Fruit fly (Drosophila melanogaster) whole organism: ENCODE measurements around the gene chinmo.

ENCODE experiments used
- psq ChIP-seq: fragments of >200 bp; optimal IDR thresholded peaks from 2 replicates; lab custom pipeline; 2017
- usp ChIP-seq: fragments of >200 bp; optimal IDR thresholded peaks from 2 replicates; lab custom pipeline; 2017; ENCODE audit warnings: missing biosample characterization, missing genetic modification characterization, mixed read lengths

DNA sequence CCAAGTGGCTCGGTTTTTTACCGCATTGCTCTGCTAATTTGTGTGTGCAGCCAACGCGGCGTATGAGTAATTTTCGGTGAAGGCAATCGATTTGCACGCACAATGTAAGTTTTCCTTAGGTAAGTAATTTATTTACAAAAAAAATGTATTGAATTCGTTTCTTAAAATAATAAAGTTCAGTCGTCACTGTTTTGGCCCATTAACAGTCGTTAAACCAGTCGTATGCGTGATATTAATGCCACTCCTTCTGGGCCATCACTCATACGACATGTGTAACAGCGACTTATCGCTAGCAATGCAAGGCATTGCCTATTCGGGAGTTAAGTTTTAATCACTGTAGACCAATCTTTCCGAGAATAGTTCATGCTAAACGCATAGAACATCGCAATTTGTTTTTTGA lies 17.7 kb upstream of the chinmo start:
- TF ChIP-seq psq (no peak), usp (GFP tag; lab: Kevin White, UChicago) (no peak)
